Fruit fly (Drosophila melanogaster) whole organism, embryonic: ENCODE data around the gene CG14960.
A peak's percentile ranks its signal among the peaks of the same experiment; 100 is the strongest.

Source experiments
- B-H2 ChIP-seq: fragments of 200-800 bp; sonication (Bioruptor generic); optimal IDR thresholded peaks from 2 replicates; lab custom pipeline; 2018; ENCODE audit warnings: missing biosample characterization, mild to moderate bottlenecking, missing genetic modification characterization
- Bgb ChIP-seq: fragments of 200-800 bp; sonication (Bioruptor generic); IDR thresholded peaks from 2 replicates; pipeline ENCODE4 v1.3.6; 2022; ENCODE audit warnings: missing biosample characterization, missing genetic modification characterization; ENCODE audit not compliant: partially characterized antibody
- CG10147 ChIP-seq: fragments of 200-800 bp; sonication (Bioruptor generic); optimal IDR thresholded peaks from 2 replicates; lab custom pipeline; 2019; ENCODE audit warnings: missing biosample characterization, mild to moderate bottlenecking, missing genetic modification characterization, moderate library complexity
- CG10267 ChIP-seq: fragments of 200-800 bp; sonication (Bioruptor generic); optimal IDR thresholded peaks from 2 replicates; lab custom pipeline; 2018; ENCODE audit warnings: missing biosample characterization, mild to moderate bottlenecking, missing genetic modification characterization, moderate library complexity
- CG11696 ChIP-seq: fragments of 200-800 bp; sonication (Bioruptor generic); IDR thresholded peaks from 2 replicates; pipeline ENCODE4 v1.3.6; 2022; ENCODE audit warnings: missing biosample characterization, missing genetic modification characterization
- CG12942 ChIP-seq: fragments of 200-800 bp; sonication (Bioruptor generic); optimal IDR thresholded peaks from 3 replicates; lab custom pipeline; 2016; ENCODE audit warnings: missing biosample characterization, missing genetic modification characterization
- CG15269 ChIP-seq: fragments of 200-800 bp; sonication (Bioruptor generic); optimal IDR thresholded peaks from 2 replicates; lab custom pipeline; 2018; ENCODE audit warnings: missing biosample characterization, mild to moderate bottlenecking, missing genetic modification characterization, moderate library complexity
- CG17568 ChIP-seq: fragments of 200-800 bp; sonication (Bioruptor generic); optimal IDR thresholded peaks from 2 replicates; lab custom pipeline; 2018; ENCODE audit warnings: missing biosample characterization, mild to moderate bottlenecking, missing genetic modification characterization, moderate library complexity
- CG18619 ChIP-seq: fragments of 200-800 bp; sonication (Bioruptor generic); optimal IDR thresholded peaks from 3 replicates; lab custom pipeline; 2017; ENCODE audit warnings: missing biosample characterization, mild to moderate bottlenecking, missing genetic modification characterization
- CG18764 ChIP-seq: fragments of 200-800 bp; sonication (Bioruptor generic); optimal IDR thresholded peaks from 3 replicates; lab custom pipeline; 2016; ENCODE audit warnings: missing biosample characterization, missing genetic modification characterization
- CG3163 ChIP-seq: fragments of 200-800 bp; sonication (Bioruptor generic); optimal IDR thresholded peaks from 3 replicates; lab custom pipeline; 2016; ENCODE audit warnings: missing biosample characterization, missing genetic modification characterization
- CG3407 ChIP-seq: fragments of 200-800 bp; sonication (Bioruptor generic); optimal IDR thresholded peaks from 2 replicates; lab custom pipeline; 2018; ENCODE audit warnings: missing biosample characterization, mild to moderate bottlenecking, missing genetic modification characterization
- CG34376 ChIP-seq: fragments of 200-800 bp; sonication (Bioruptor generic); optimal IDR thresholded peaks from 2 replicates; lab custom pipeline; 2018; ENCODE audit warnings: missing biosample characterization, mild to moderate bottlenecking, missing genetic modification characterization
- CG3995 ChIP-seq: fragments of 200-800 bp; sonication (Bioruptor generic); optimal IDR thresholded peaks from 3 replicates; lab custom pipeline; 2016; ENCODE audit warnings: missing biosample characterization, missing genetic modification characterization
- CG6791 ChIP-seq: fragments of 200-800 bp; sonication (Bioruptor generic); IDR thresholded peaks from 3 replicates; pipeline ENCODE4 v1.3.6; 2022; ENCODE audit warnings: missing biosample characterization, missing genetic modification characterization; ENCODE audit not compliant: partially characterized antibody
- CG6813 ChIP-seq: fragments of 200-800 bp; sonication (Bioruptor generic); optimal IDR thresholded peaks from 2 replicates; lab custom pipeline; 2017; ENCODE audit warnings: missing biosample characterization, missing genetic modification characterization, mild to moderate bottlenecking, moderate library complexity, missing genetic modification reagents
- CG7271 ChIP-seq: fragments of 200-800 bp; sonication (Bioruptor generic); optimal IDR thresholded peaks from 2 replicates; lab custom pipeline; 2018; ENCODE audit warnings: missing biosample characterization, mild to moderate bottlenecking, missing genetic modification characterization, moderate library complexity
- CG7372 ChIP-seq: fragments of 200-800 bp; sonication (Bioruptor generic); IDR thresholded peaks from 2 replicates; pipeline ENCODE4 v1.3.6; 2022; ENCODE audit warnings: missing biosample characterization, missing genetic modification characterization
- CG8281 ChIP-seq: fragments of 200-800 bp; sonication (Bioruptor generic); optimal IDR thresholded peaks from 2 replicates; lab custom pipeline; 2018; ENCODE audit warnings: missing biosample characterization, mild to moderate bottlenecking, missing genetic modification characterization, moderate library complexity
- CG8765 ChIP-seq: fragments of 200-800 bp; sonication (Bioruptor generic); IDR thresholded peaks from 2 replicates; pipeline ENCODE4 v1.3.6; 2022; ENCODE audit warnings: missing biosample characterization, missing genetic modification characterization
- CG8924 ChIP-seq: fragments of 200-800 bp; optimal IDR thresholded peaks from 3 replicates; lab custom pipeline; 2019; ENCODE audit warnings: missing biosample characterization, mild to moderate bottlenecking, missing genetic modification characterization, moderate library complexity
- CHES-1-like ChIP-seq: fragments of 200-800 bp; sonication (Bioruptor generic); optimal IDR thresholded peaks from 2 replicates; lab custom pipeline; 2016; ENCODE audit warnings: missing biosample characterization, missing genetic modification characterization
- Dad ChIP-seq: fragments of 200-800 bp; sonication (Bioruptor generic); optimal IDR thresholded peaks from 3 replicates; lab custom pipeline; 2016; ENCODE audit warnings: missing biosample characterization, missing genetic modification characterization
- Doc2 ChIP-seq: fragments of 200-800 bp; sonication (Bioruptor generic); IDR thresholded peaks from 2 replicates; pipeline ENCODE4 v1.3.6; 2022; ENCODE audit warnings: missing biosample characterization, missing genetic modification characterization
- HLH54F ChIP-seq: fragments of 200-800 bp; sonication (Bioruptor generic); optimal IDR thresholded peaks from 3 replicates; lab custom pipeline; 2016; ENCODE audit warnings: missing biosample characterization, missing genetic modification characterization
- Hand ChIP-seq: fragments of 200-800 bp; sonication (Bioruptor generic); optimal IDR thresholded peaks from 2 replicates; lab custom pipeline; 2017; ENCODE audit warnings: mild to moderate bottlenecking, missing biosample characterization, missing genetic modification reagents, missing genetic modification characterization
- Lpt ChIP-seq: fragments of >200 bp; optimal IDR thresholded peaks from 2 replicates; lab custom pipeline; 2018; ENCODE audit warnings: missing biosample characterization, missing genetic modification characterization
- Meics ChIP-seq: fragments of 200-800 bp; sonication (Bioruptor generic); optimal IDR thresholded peaks from 2 replicates; lab custom pipeline; 2017; ENCODE audit warnings: missing biosample characterization, mild to moderate bottlenecking, missing genetic modification characterization
- Nf-YA ChIP-seq: fragments of 200-800 bp; sonication (Bioruptor generic); IDR thresholded peaks from 2 replicates; pipeline ENCODE4 v1.3.6; 2022; ENCODE audit warnings: missing biosample characterization, missing genetic modification characterization
- TFAM ChIP-seq: fragments of 200-800 bp; sonication (Bioruptor generic); optimal IDR thresholded peaks from 2 replicates; lab custom pipeline; 2017; ENCODE audit warnings: missing biosample characterization, missing genetic modification characterization, inconsistent platforms
- Vsx1 ChIP-seq: fragments of 200-800 bp; sonication (Bioruptor generic); optimal IDR thresholded peaks from 2 replicates; lab custom pipeline; 2017; ENCODE audit warnings: missing biosample characterization, mild to moderate bottlenecking, missing genetic modification characterization, missing genetic modification reagents
- Xbp1 ChIP-seq: fragments of 200-800 bp; sonication (Bioruptor generic); optimal IDR thresholded peaks from 3 replicates; lab custom pipeline; 2016; ENCODE audit warnings: missing biosample characterization, mild to moderate bottlenecking, missing genetic modification characterization
- al ChIP-seq: fragments of 200-800 bp; sonication (Bioruptor generic); IDR thresholded peaks from 2 replicates; pipeline ENCODE4 v1.3.6; 2022; ENCODE audit warnings: missing biosample characterization, missing genetic modification characterization
- ase ChIP-seq: fragments of 200-800 bp; sonication (Bioruptor generic); IDR thresholded peaks from 3 replicates; pipeline ENCODE4 v1.3.6; 2022; ENCODE audit warnings: missing biosample characterization, missing genetic modification characterization
- bsh ChIP-seq, 2 experiments: fragments of 200-800 bp; sonication (Bioruptor generic); optimal IDR thresholded peaks; 2 replicates each; lab custom pipeline; 2017 to 2018; ENCODE audit warnings: mild to moderate bottlenecking in 2 of 2, missing biosample characterization in 2 of 2, missing genetic modification characterization in 2 of 2, moderate library complexity in 1 of 2
- cad ChIP-seq: fragments of >200 bp; optimal IDR thresholded peaks from 2 replicates; lab custom pipeline; 2017; ENCODE audit warnings: missing biosample characterization, missing genetic modification characterization
- da ChIP-seq: fragments of 200-800 bp; sonication (Bioruptor generic); optimal IDR thresholded peaks from 2 replicates; lab custom pipeline; 2016; ENCODE audit warnings: missing biosample characterization, missing genetic modification characterization
- dpn ChIP-seq, 2 experiments: fragments of 200-800 bp; sonication (Bioruptor generic); optimal IDR thresholded peaks; 3 replicates each; lab custom pipeline; 2016; ENCODE audit warnings: missing biosample characterization in 2 of 2, missing genetic modification characterization in 2 of 2
- dysf ChIP-seq: fragments of 200-800 bp; sonication (Bioruptor generic); IDR thresholded peaks from 3 replicates; pipeline ENCODE4 v1.3.6; 2022; ENCODE audit warnings: missing biosample characterization, missing genetic modification characterization
- mam ChIP-seq: fragments of 200-800 bp; sonication (Bioruptor generic); optimal IDR thresholded peaks from 3 replicates; lab custom pipeline; 2016; ENCODE audit warnings: missing biosample characterization, missing genetic modification characterization
- nerfin-1 ChIP-seq: fragments of 200-800 bp; sonication (Bioruptor generic); optimal IDR thresholded peaks from 3 replicates; lab custom pipeline; 2019; ENCODE audit warnings: missing biosample characterization, mild to moderate bottlenecking, missing genetic modification characterization, moderate library complexity
- onecut ChIP-seq: fragments of 200-800 bp; sonication (Bioruptor generic); IDR thresholded peaks from 2 replicates; pipeline ENCODE4 v1.3.6; 2022; ENCODE audit warnings: missing biosample characterization, missing genetic modification characterization
- org-1 ChIP-seq: fragments of 200-800 bp; sonication (Bioruptor generic); optimal IDR thresholded peaks from 2 replicates; lab custom pipeline; 2017; ENCODE audit warnings: missing biosample characterization, missing genetic modification characterization
- phol ChIP-seq: fragments of 200-800 bp; sonication (Bioruptor generic); optimal IDR thresholded peaks from 3 replicates; lab custom pipeline; 2018; ENCODE audit warnings: missing biosample characterization, mild to moderate bottlenecking, missing genetic modification characterization, moderate library complexity
- pita ChIP-seq: fragments of 200-800 bp; sonication (Bioruptor generic); optimal IDR thresholded peaks from 2 replicates; lab custom pipeline; 2017; ENCODE audit warnings: missing biosample characterization, mild to moderate bottlenecking, missing genetic modification characterization
- sima ChIP-seq: fragments of 200-800 bp; sonication (Bioruptor generic); optimal IDR thresholded peaks from 2 replicates; lab custom pipeline; 2016; ENCODE audit warnings: missing biosample characterization, missing genetic modification characterization
- sug ChIP-seq: fragments of 200-800 bp; optimal IDR thresholded peaks from 2 replicates; lab custom pipeline; 2019; ENCODE audit warnings: missing biosample characterization, mild to moderate bottlenecking, missing genetic modification characterization, moderate library complexity
- unc-4 ChIP-seq: fragments of 200-800 bp; sonication (Bioruptor generic); IDR thresholded peaks from 2 replicates; pipeline ENCODE4 v1.3.6; 2022; ENCODE audit warnings: missing biosample characterization, missing genetic modification characterization; ENCODE audit not compliant: partially characterized antibody
- wdn ChIP-seq: fragments of 200-800 bp; sonication (Bioruptor generic); IDR thresholded peaks from 2 replicates; pipeline ENCODE4 v1.3.6; 2022; ENCODE audit warnings: missing biosample characterization, missing genetic modification characterization
- zen2 ChIP-seq: fragments of 200-800 bp; sonication (Bioruptor generic); IDR thresholded peaks from 3 replicates; pipeline ENCODE4 v1.3.6; 2022; ENCODE audit warnings: missing biosample characterization, missing genetic modification characterization; ENCODE audit not compliant: partially characterized antibody

The CG14960 gene

dm6 chr3L:3225769-3226457 is 44.9 kb upstream of the CG14960 start (continued):
- peak; percentile 60 for TF ChIP-seq CG34376 (GFP tag; lab: Kevin White, UChicago)
- TF ChIP-seq dpn (GFP tag; optimal IDR thresholded peaks at IDR 0.05; lab: Kevin White, UChicago): peak in 1 of 2 experiments; percentile 17
- TF ChIP-seq CG18619 (GFP tag; lab: Kevin White, UChicago): no peak
- no peak for TF ChIP-seq wdn (GFP tag; lab: Robert Waterston, UW)
- TF ChIP-seq Vsx1 (GFP tag; lab: Kevin White, UChicago): no peak
- TF ChIP-seq Lpt (GFP tag; lab: Kevin White, UChicago): no peak
- TF ChIP-seq CG3163 (GFP tag; lab: Kevin White, UChicago): peak; percentile 66
- no peak for TF ChIP-seq mam (GFP tag; lab: Kevin White, UChicago)
- no peak for TF ChIP-seq CG6813
- TF ChIP-seq CG3407 (GFP tag; lab: Kevin White, UChicago): no peak
- TF ChIP-seq TFAM (GFP tag; lab: Kevin White, UChicago): no peak
- TF ChIP-seq CHES-1-like: no peak
- TF ChIP-seq CG6791: no peak
- no peak for TF ChIP-seq org-1
- no peak for TF ChIP-seq dysf (GFP tag; lab: Robert Waterston, UW)
- TF ChIP-seq al (GFP tag; lab: Robert Waterston, UW): no peak
- no peak for TF ChIP-seq HLH54F (GFP tag; lab: Kevin White, UChicago)
- TF ChIP-seq Nf-YA (GFP tag; lab: Robert Waterston, UW): no peak
- TF ChIP-seq CG11696: no peak
- TF ChIP-seq CG7372 (GFP tag; lab: Robert Waterston, UW): no peak
- TF ChIP-seq CG18764: no peak
- TF ChIP-seq Hand (GFP tag; lab: Kevin White, UChicago): peak; percentile 54
- no peak for TF ChIP-seq Meics (GFP tag; lab: Kevin White, UChicago)
- TF ChIP-seq unc-4 (GFP tag; lab: Robert Waterston, UW): 0 out of 2 replicates have a peak, but pooled peaks have one; percentile 21
- TF ChIP-seq pita (GFP tag; lab: Kevin White, UChicago): no peak
- no peak for TF ChIP-seq CG15269 (tag; lab: Kevin White, UChicago)
- TF ChIP-seq phol: no peak
- TF ChIP-seq da (GFP tag; lab: Kevin White, UChicago): no peak
- TF ChIP-seq Doc2 (GFP tag; lab: Robert Waterston, UW): no peak
- no peak for TF ChIP-seq sug (tag; lab: Kevin White, UChicago)
- peak; percentile 41 for TF ChIP-seq nerfin-1
- peak; percentile 6; the same call in 1 of the 2 replicates for TF ChIP-seq onecut (GFP tag; lab: Robert Waterston, UW)
- TF ChIP-seq Dad: no peak
- no peak for TF ChIP-seq CG7271 (tag; lab: Kevin White, UChicago)
- TF ChIP-seq CG10267 (tag; lab: Kevin White, UChicago): no peak
- TF ChIP-seq CG10147: no peak
- no peak for TF ChIP-seq CG8765
- no peak for TF ChIP-seq Xbp1 (GFP tag; lab: Kevin White, UChicago)
- TF ChIP-seq CG17568: no peak
- TF ChIP-seq sima: no peak
- 0 out of 3 replicates have a peak, but pooled peaks have one; percentile 15 for TF ChIP-seq zen2 (GFP tag; lab: Robert Waterston, UW)
- no peak for TF ChIP-seq ase (GFP tag; lab: Robert Waterston, UW)
- no peak for TF ChIP-seq cad
- peak in 1 of 2 experiments; percentile 48 for TF ChIP-seq bsh (GFP tag; optimal IDR thresholded peaks at IDR 0.05; lab: Kevin White, UChicago)
- no peak for TF ChIP-seq CG12942
- TF ChIP-seq Bgb (GFP tag; lab: Robert Waterston, UW): no peak
- TF ChIP-seq CG3995 (GFP tag; lab: Kevin White, UChicago): no peak
- no peak for TF ChIP-seq CG8281 (tag; lab: Kevin White, UChicago)
- TF ChIP-seq CG8924 (tag; lab: Kevin White, UChicago): no peak
- peak; percentile 14 for TF ChIP-seq B-H2 (GFP tag; lab: Kevin White, UChicago)
